Worm (Caenorhabditis elegans) whole organism, young adult: ENCODE results near the gene lgc-21.

Experiments
- B0019.2 ChIP-seq: fragments of 200-800 bp; sonication (Bioruptor generic); conservative IDR thresholded peaks from 2 replicates; pipeline ENCODE4 v1.3.6; 2022; ENCODE audit warnings: missing genetic modification reagents, missing genetic modification characterization, missing compliant biosample characterization
- B0035.1 ChIP-seq: sonication (generic microtip); optimal IDR thresholded peaks from 2 replicates; lab custom pipeline; 2016; ENCODE audit warnings: missing genetic modification characterization, mild to moderate bottlenecking, missing compliant biosample characterization, missing genotype, missing genetic modification reagents
- C17E4.6 ChIP-seq: fragments of 200-800 bp; sonication (Bioruptor generic); IDR thresholded peaks from 2 replicates; pipeline ENCODE4 v1.3.6; 2022; ENCODE audit warnings: missing genetic modification reagents, missing genetic modification characterization, missing compliant biosample characterization
- F33H1.4 ChIP-seq: fragments of 200-800 bp; sonication (Bioruptor generic); IDR thresholded peaks from 2 replicates; pipeline ENCODE4 v1.3.6; 2022; ENCODE audit warnings: missing genetic modification reagents, missing genetic modification characterization, missing compliant biosample characterization
- F37B4.10 ChIP-seq: fragments of 200-800 bp; sonication (Bioruptor generic); IDR thresholded peaks from 2 replicates; pipeline ENCODE4 v1.3.6; 2022; ENCODE audit warnings: missing genetic modification characterization, missing compliant biosample characterization
- F52B5.7 ChIP-seq: sonication (generic microtip); optimal IDR thresholded peaks from 2 replicates; lab custom pipeline; 2016; ENCODE audit warnings: mild to moderate bottlenecking, missing genetic modification characterization, missing compliant biosample characterization
- F57A8.1 ChIP-seq: fragments of 200-800 bp; sonication (Bioruptor generic); optimal IDR thresholded peaks from 2 replicates; lab custom pipeline; 2018; ENCODE audit warnings: mild to moderate bottlenecking, missing genetic modification characterization, moderate library complexity, missing compliant biosample characterization
- F57C9.4 ChIP-seq: sonication (generic microtip); optimal IDR thresholded peaks from 2 replicates; lab custom pipeline; 2017; ENCODE audit warnings: mild to moderate bottlenecking, missing genetic modification characterization, missing compliant biosample characterization
- K11D2.4 ChIP-seq: fragments of 200-800 bp; sonication (Bioruptor generic); IDR thresholded peaks from 2 replicates; pipeline ENCODE4 v1.3.6; 2022; ENCODE audit warnings: missing genetic modification reagents, missing genetic modification characterization, missing compliant biosample characterization
- T07F8.4 ChIP-seq: sonication (generic microtip); optimal IDR thresholded peaks from 2 replicates; lab custom pipeline; 2016; ENCODE audit warnings: mild to moderate bottlenecking, missing genetic modification characterization, moderate library complexity, missing compliant biosample characterization
- Y53G8AR.9 ChIP-seq: fragments of 200-800 bp; sonication (Bioruptor generic); conservative IDR thresholded peaks from 2 replicates; pipeline ENCODE4 v1.3.6; 2022; ENCODE audit warnings: missing genetic modification reagents, missing genetic modification characterization, missing compliant biosample characterization
- Y56A3A.18 ChIP-seq: fragments of 200-800 bp; sonication (Bioruptor generic); IDR thresholded peaks from 2 replicates; pipeline ENCODE4 v1.3.6; 2022; ENCODE audit warnings: missing genetic modification reagents, missing genetic modification characterization, missing compliant biosample characterization
- Y79H2A.3 ChIP-seq: fragments of 200-800 bp; sonication (Bioruptor generic); conservative IDR thresholded peaks from 2 replicates; pipeline ENCODE4 v1.3.6; 2022; ENCODE audit warnings: missing genetic modification reagents, missing genetic modification characterization, missing compliant biosample characterization
- ZK185.1 ChIP-seq: sonication (generic microtip); optimal IDR thresholded peaks from 2 replicates; lab custom pipeline; 2016; ENCODE audit warnings: mild to moderate bottlenecking, missing genetic modification characterization, missing compliant biosample characterization; ENCODE audit not compliant: poor library complexity, severe bottlenecking
- aptf-2 ChIP-seq: fragments of 200-800 bp; sonication (Bioruptor generic); conservative IDR thresholded peaks from 2 replicates; pipeline ENCODE4 v1.3.6; 2022; ENCODE audit warnings: missing genetic modification reagents, missing genetic modification characterization, missing compliant biosample characterization
- attf-5 ChIP-seq: fragments of 200-800 bp; sonication (Bioruptor generic); optimal IDR thresholded peaks from 2 replicates; lab custom pipeline; 2018; ENCODE audit warnings: mild to moderate bottlenecking, missing genetic modification characterization, missing compliant biosample characterization
- bed-1 ChIP-seq: fragments of 200-800 bp; sonication (Bioruptor generic); IDR thresholded peaks from 2 replicates; pipeline ENCODE4 v1.3.6; 2022; ENCODE audit warnings: missing genetic modification reagents, missing genetic modification characterization, missing compliant biosample characterization
- ccch-3 ChIP-seq: fragments of 200-800 bp; sonication (Bioruptor generic); optimal IDR thresholded peaks from 2 replicates; lab custom pipeline; 2018; ENCODE audit warnings: mild to moderate bottlenecking, missing genetic modification characterization, missing compliant biosample characterization
- cebp-2 ChIP-seq: fragments of 200-800 bp; sonication (Bioruptor generic); IDR thresholded peaks from 2 replicates; pipeline ENCODE4 v1.3.6; 2022; ENCODE audit warnings: missing genetic modification characterization, missing compliant biosample characterization
- ceh-79 ChIP-seq: sonication (generic microtip); optimal IDR thresholded peaks from 2 replicates; lab custom pipeline; 2017; ENCODE audit warnings: mild to moderate bottlenecking, missing genetic modification characterization, missing compliant biosample characterization
- ceh-91 ChIP-seq: fragments of 200-800 bp; sonication (Bioruptor generic); IDR thresholded peaks from 2 replicates; pipeline ENCODE4 v1.3.6; 2022; ENCODE audit warnings: missing genetic modification reagents, missing genetic modification characterization, missing compliant biosample characterization
- egl-44 ChIP-seq: fragments of 200-800 bp; sonication (Bioruptor generic); IDR thresholded peaks from 2 replicates; pipeline ENCODE4 v1.3.6; 2022; ENCODE audit warnings: missing genetic modification reagents, missing genetic modification characterization, missing compliant biosample characterization
- egrh-3 ChIP-seq: fragments of 200-800 bp; sonication (Bioruptor generic); IDR thresholded peaks from 2 replicates; pipeline ENCODE4 v1.3.6; 2022; ENCODE audit warnings: missing genetic modification reagents, missing genetic modification characterization, missing compliant biosample characterization
- ekl-4 ChIP-seq: fragments of 200-800 bp; sonication (Bioruptor generic); IDR thresholded peaks from 2 replicates; pipeline ENCODE4 v1.3.6; 2022; ENCODE audit warnings: missing genetic modification reagents, missing genetic modification characterization, missing compliant biosample characterization
- fkh-3 ChIP-seq: sonication (generic microtip); optimal IDR thresholded peaks from 2 replicates; lab custom pipeline; 2016; ENCODE audit warnings: mild to moderate bottlenecking, missing genetic modification characterization, missing compliant biosample characterization
- let-526 ChIP-seq: fragments of 200-800 bp; sonication (Bioruptor generic); IDR thresholded peaks from 2 replicates; pipeline ENCODE4 v1.3.6; 2022; ENCODE audit warnings: missing genetic modification reagents, missing genetic modification characterization, missing compliant biosample characterization
- let-607 ChIP-seq, 2 experiments: fragments of 200-800 bp in 1 of 2; sonication (Bioruptor generic) in 1 of 2; sonication (generic microtip) in 1 of 2; optimal IDR thresholded peaks; 2 replicates each; lab custom pipeline; 2016 to 2018; ENCODE audit warnings: mild to moderate bottlenecking in 2 of 2, missing compliant biosample characterization in 2 of 2, missing genetic modification characterization in 2 of 2, moderate library complexity in 2 of 2, missing genotype in 1 of 2
- lin-35 ChIP-seq, 3 experiments: fragments of 150-350 bp in 2 of 3; sonication (generic microtip) in 1 of 3; optimal IDR thresholded peaks; 2 replicates each; lab custom pipeline; 2014 to 2018; ENCODE audit warnings: missing biosample characterization in 3 of 3, missing genetic modification characterization in 3 of 3, missing genetic modification reagents in 3 of 3
- lin-40 ChIP-seq: sonication (generic microtip); optimal IDR thresholded peaks from 2 replicates; lab custom pipeline; 2016; ENCODE audit warnings: missing genetic modification characterization, mild to moderate bottlenecking, missing compliant biosample characterization, missing genotype, missing genetic modification reagents
- lsy-27 ChIP-seq: sonication (generic microtip); optimal IDR thresholded peaks from 2 replicates; lab custom pipeline; 2017; ENCODE audit warnings: missing genetic modification characterization, mild to moderate bottlenecking, missing compliant biosample characterization, antibody characterized with exemption, missing genotype, borderline replicate concordance; ENCODE audit not compliant: insufficient read depth
- nfya-1 ChIP-seq: sonication (generic microtip); optimal IDR thresholded peaks from 2 replicates; lab custom pipeline; 2017; ENCODE audit warnings: antibody characterized with exemption, missing compliant biosample characterization, missing genetic modification characterization, borderline replicate concordance; ENCODE audit not compliant: insufficient read depth
- nhr-120 ChIP-seq: fragments of 200-800 bp; sonication (Bioruptor generic); IDR thresholded peaks from 2 replicates; pipeline ENCODE4 v1.3.6; 2022; ENCODE audit warnings: missing genetic modification characterization, missing compliant biosample characterization
- nhr-179 ChIP-seq: sonication (generic microtip); optimal IDR thresholded peaks from 2 replicates; lab custom pipeline; 2016; ENCODE audit warnings: mild to moderate bottlenecking, missing genetic modification characterization, missing compliant biosample characterization
- nhr-80 ChIP-seq: sonication (generic microtip); optimal IDR thresholded peaks from 2 replicates; lab custom pipeline; 2016; ENCODE audit warnings: missing genetic modification characterization, missing compliant biosample characterization
- nhr-90 ChIP-seq: sonication (generic microtip); optimal IDR thresholded peaks from 2 replicates; lab custom pipeline; 2016; ENCODE audit warnings: missing genotype, mild to moderate bottlenecking, missing genetic modification characterization, missing compliant biosample characterization
- pbrm-1 ChIP-seq: fragments of 200-800 bp; sonication (Bioruptor generic); IDR thresholded peaks from 2 replicates; pipeline ENCODE4 v1.3.6; 2022; ENCODE audit warnings: missing genetic modification reagents, missing genetic modification characterization, missing compliant biosample characterization
- rpc-1 ChIP-seq, 2 experiments: fragments of 150-350 bp in 1 of 2; sonication (generic microtip) in 1 of 2; optimal IDR thresholded peaks; 2 replicates each; lab custom pipeline; 2014 to 2018; ENCODE audit warnings: missing biosample characterization in 1 of 2, missing genetic modification characterization in 1 of 2, missing genetic modification reagents in 1 of 2, missing genotype in 1 of 2
- sdz-38 ChIP-seq: sonication (generic microtip); optimal IDR thresholded peaks from 2 replicates; lab custom pipeline; 2016; ENCODE audit warnings: missing genotype, missing genetic modification characterization, missing compliant biosample characterization
- sea-2 ChIP-seq: fragments of 200-800 bp; sonication (Bioruptor generic); IDR thresholded peaks from 2 replicates; pipeline ENCODE4 v1.3.6; 2022; ENCODE audit warnings: missing genetic modification characterization, missing compliant biosample characterization
- snpc-1.3 ChIP-seq: sonication (generic microtip); optimal IDR thresholded peaks from 2 replicates; lab custom pipeline; 2017; ENCODE audit warnings: missing genetic modification characterization, mild to moderate bottlenecking, missing compliant biosample characterization, antibody characterized with exemption, moderate library complexity, missing genotype, missing genetic modification reagents; ENCODE audit not compliant: insufficient read depth
- tbp1 ChIP-seq: fragments of 200-800 bp; sonication (Bioruptor generic); optimal IDR thresholded peaks from 2 replicates; lab custom pipeline; 2018; ENCODE audit warnings: mild to moderate bottlenecking, missing genetic modification characterization, missing compliant biosample characterization
- unc-130 ChIP-seq: sonication (generic microtip); optimal IDR thresholded peaks from 2 replicates; lab custom pipeline; 2016; ENCODE audit warnings: missing genetic modification reagents, missing genetic modification characterization, missing compliant biosample characterization
- unc-62 ChIP-seq: fragments of 150-350 bp; optimal IDR thresholded peaks from 2 replicates; lab custom pipeline; 2014; ENCODE audit warnings: missing biosample characterization, missing genetic modification reagents, missing genetic modification characterization
- xnd-1 ChIP-seq: sonication (generic microtip); optimal IDR thresholded peaks from 2 replicates; lab custom pipeline; 2016; ENCODE audit warnings: missing genotype, missing genetic modification reagents, missing genetic modification characterization, missing compliant biosample characterization
- zfh-2 ChIP-seq: fragments of 200-800 bp; sonication (Bioruptor generic); conservative IDR thresholded peaks from 2 replicates; pipeline ENCODE4 v1.3.6; 2022; ENCODE audit warnings: missing genetic modification reagents, missing genetic modification characterization, missing compliant biosample characterization
- ztf-22 ChIP-seq: fragments of 200-800 bp; sonication (Bioruptor generic); optimal IDR thresholded peaks from 2 replicates; lab custom pipeline; 2018; ENCODE audit warnings: mild to moderate bottlenecking, missing genetic modification characterization, moderate library complexity, missing compliant biosample characterization
- ztf-6 ChIP-seq: fragments of 200-800 bp; sonication (Bioruptor generic); IDR thresholded peaks from 2 replicates; pipeline ENCODE4 v1.3.6; 2022; ENCODE audit warnings: missing genetic modification reagents, missing genetic modification characterization, missing compliant biosample characterization

The lgc-21 gene

DNA sequence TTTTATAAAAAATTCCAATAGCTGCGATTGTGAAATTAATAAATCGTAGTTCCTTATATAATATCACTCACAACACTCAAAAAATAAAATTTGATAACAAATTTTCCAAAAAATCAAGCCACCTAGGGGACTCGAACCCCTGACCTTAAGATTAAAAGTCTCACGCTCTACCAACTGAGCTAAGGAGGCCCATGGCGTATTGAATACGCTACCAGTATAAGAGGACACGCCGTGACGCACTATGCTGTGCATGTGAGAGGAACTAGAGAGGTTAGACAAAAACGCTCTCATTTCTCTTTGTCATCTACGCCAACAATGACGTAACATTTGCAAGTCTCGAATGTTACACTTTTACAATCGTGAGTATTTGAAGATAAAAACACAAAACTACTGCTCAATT is 4.0 kb downstream of the lgc-21 start (continued):
- peak; percentile 89 for TF ChIP-seq Y79H2A.3 (GFP tag; lab: Robert Waterston, UW)
- peak in 1 of 3 experiments; percentile 90 for TF ChIP-seq lin-35 (GFP tag; optimal IDR thresholded peaks at IDR 0.05; lab: Kevin White, UChicago)
- TF ChIP-seq bed-1, result 0 out of 2 replicates have a peak, but pooled peaks have one; percentile 53
- TF ChIP-seq C17E4.6 (GFP tag; lab: Robert Waterston, UW), result no peak; the same call in 1 of the 2 replicates
- TF ChIP-seq sea-2 (GFP tag; lab: Robert Waterston, UW), result 0 out of 2 replicates have a peak, but pooled peaks have one; percentile 57
- no peak for TF ChIP-seq ceh-91
- peak; percentile 70 to 83 for TF ChIP-seq let-607 (tag; optimal IDR thresholded peaks at IDR 0.05; lab: Kevin White, UChicago)
- no peak for TF ChIP-seq nhr-120
- TF ChIP-seq ZK185.1 (tag; lab: Kevin White, UChicago), result peak; percentile 93
- peak; percentile 96 for TF ChIP-seq egl-44 (GFP tag; lab: Robert Waterston, UW)
- no peak for TF ChIP-seq F33H1.4
- peak; percentile 58; the same call in 1 of the 2 replicates for TF ChIP-seq B0019.2 (GFP tag; lab: Robert Waterston, UW)
- TF ChIP-seq F52B5.7, result peak; percentile 95
- peak; percentile 85 for TF ChIP-seq ceh-79
- peak; percentile 92 for TF ChIP-seq snpc-1.3 (tag; lab: Kevin White, UChicago)
- TF ChIP-seq F57A8.1 (GFP tag; lab: Kevin White, UChicago), result peak; percentile 38
- peak; percentile 65 for TF ChIP-seq ccch-3
- peak; percentile 87 for TF ChIP-seq ekl-4
- TF ChIP-seq lsy-27 (tag; lab: Kevin White, UChicago), result no peak
- peak; percentile 92 for TF ChIP-seq nhr-90
- peak; percentile 81 for TF ChIP-seq B0035.1 (tag; lab: Kevin White, UChicago)
- no peak for TF ChIP-seq unc-62 (GFP tag; lab: Kevin White, UChicago)
- TF ChIP-seq nhr-179 (tag; lab: Kevin White, UChicago), result peak; percentile 41
- TF ChIP-seq sdz-38 (tag; lab: Kevin White, UChicago), result no peak
- no peak for TF ChIP-seq xnd-1 (tag; lab: Kevin White, UChicago)
- peak; percentile 97 for TF ChIP-seq rpc-1 (optimal IDR thresholded peaks at IDR 0.05; lab: Kevin White, UChicago)
- peak; percentile 99 for TF ChIP-seq rpc-1 (tag; optimal IDR thresholded peaks at IDR 0.05; lab: Kevin White, UChicago)
- no peak for TF ChIP-seq nfya-1 (tag; lab: Kevin White, UChicago)
- no peak for TF ChIP-seq zfh-2 (GFP tag; lab: Robert Waterston, UW)
- peak; percentile 83; the same call in 1 of the 2 replicates for TF ChIP-seq F37B4.10 (GFP tag; lab: Robert Waterston, UW)
- peak; percentile 98 for TF ChIP-seq tbp1 (GFP tag; lab: Kevin White, UChicago)
- TF ChIP-seq let-526 (GFP tag; lab: Robert Waterston, UW), result peak; percentile 94
- TF ChIP-seq cebp-2 (GFP tag; lab: Robert Waterston, UW), result peak; percentile 92
- peak; percentile 85 for TF ChIP-seq ztf-22 (GFP tag; lab: Kevin White, UChicago)
- TF ChIP-seq fkh-3 (tag; lab: Kevin White, UChicago), result peak; percentile 77
- TF ChIP-seq ztf-6, result peak; percentile 82; the same call in 1 of the 2 replicates
- peak; percentile 50 for TF ChIP-seq egrh-3 (GFP tag; lab: Robert Waterston, UW)
- peak; percentile 51 for TF ChIP-seq unc-130 (GFP tag; lab: Kevin White, UChicago)
- TF ChIP-seq attf-5 (GFP tag; lab: Kevin White, UChicago), result peak; percentile 84
- TF ChIP-seq Y53G8AR.9, result peak; percentile 79
- TF ChIP-seq aptf-2 (GFP tag; lab: Robert Waterston, UW), result 0 out of 2 replicates have a peak, but pooled peaks have one; percentile 41
- peak; percentile 90 for TF ChIP-seq T07F8.4 (tag; lab: Kevin White, UChicago)
- peak; percentile 23 for TF ChIP-seq F57C9.4 (tag; lab: Kevin White, UChicago)
- TF ChIP-seq pbrm-1, result peak; percentile 94
- TF ChIP-seq lin-40 (tag; lab: Kevin White, UChicago), result peak; percentile 91
- peak; percentile 90 for TF ChIP-seq K11D2.4
- TF ChIP-seq Y56A3A.18 (GFP tag; lab: Robert Waterston, UW), result peak; percentile 81; the same call in 1 of the 2 replicates
- TF ChIP-seq nhr-80 (tag; lab: Kevin White, UChicago), result peak; percentile 71
